Fruit fly (Drosophila melanogaster): Measurements from ENCODE around the gene CG31266.
A peak's percentile ranks its signal among the peaks of the same experiment; 100 is the strongest.

DNA sequence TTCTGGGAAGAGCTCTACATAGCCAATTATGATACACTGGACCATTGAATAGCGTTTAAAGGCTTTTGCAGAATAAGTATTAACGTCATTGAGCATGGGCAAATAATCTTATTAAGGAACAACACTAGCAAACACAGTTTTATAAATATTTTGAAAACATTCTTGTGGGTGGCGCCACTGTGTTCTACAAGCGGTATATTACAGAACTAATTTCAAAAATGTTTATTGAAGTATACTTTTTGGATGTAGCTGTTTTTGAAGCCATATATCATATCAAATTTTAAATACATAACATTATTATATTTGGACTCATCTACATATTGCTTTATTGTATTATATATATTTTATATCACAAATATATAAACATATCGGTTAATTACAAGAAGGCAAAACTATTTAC is 23.6 kb upstream of the CG31266 start:
- TF ChIP-seq fru (GFP tag; optimal IDR thresholded peaks at IDR 0.05), result no peak
- no peak for TF ChIP-seq Vsx2 (GFP tag; optimal IDR thresholded peaks at IDR 0.05; ENCODE audit: partially characterized antibody)
- TF ChIP-seq Dif (GFP tag; optimal IDR thresholded peaks at IDR 0.05; ENCODE audit: partially characterized antibody), result no peak
- TF ChIP-seq lola (GFP tag; optimal IDR thresholded peaks at IDR 0.05), result no peak
- peak; percentile 58 for TF ChIP-seq Myc (optimal IDR thresholded peaks at IDR 0.05)
- no peak for TF ChIP-seq CG9705 (GFP tag; optimal IDR thresholded peaks at IDR 0.05)

Measured in whole organism, wandering third instar larva.